Worm (Caenorhabditis elegans): ENCODE results near the gene F10G7.9.
A peak's percentile ranks its signal among the peaks of the same experiment; 100 is the strongest.

The F10G7.9 gene

ce11 chrII:4739984-4740462 is 33.7 kb upstream of the F10G7.9 start, which contains the start of gene eas-1 (continued):
- TF ChIP-seq ceh-88 (GFP tag; IDR thresholded peaks at IDR 0.05), result peak; percentile 57; the same call in 1 of the 2 replicates
- peak; percentile 82 for TF ChIP-seq mep-1 (tag; optimal IDR thresholded peaks at IDR 0.05)
- no peak for TF ChIP-seq nhr-28 (tag; optimal IDR thresholded peaks at IDR 0.05)
- peak; percentile 9 for TF ChIP-seq mef-2 (tag; optimal IDR thresholded peaks at IDR 0.05)
- TF ChIP-seq nhr-76 (tag; optimal IDR thresholded peaks at IDR 0.05), result no peak
- no peak for TF ChIP-seq sptf-1 (tag; optimal IDR thresholded peaks at IDR 0.05)
- peak; percentile 91 for TF ChIP-seq elt-2 (tag; optimal IDR thresholded peaks at IDR 0.05)
- TF ChIP-seq tbx-2 (tag; optimal IDR thresholded peaks at IDR 0.05), result peak; percentile 91
- TF ChIP-seq irx-1 (tag; optimal IDR thresholded peaks at IDR 0.05), result peak; percentile 92
- TF ChIP-seq dpl-1 (GFP tag; optimal IDR thresholded peaks at IDR 0.05), result peak; percentile 92 to 96 (median 95)
- peak; percentile 87 for TF ChIP-seq pax-3 (tag; optimal IDR thresholded peaks at IDR 0.05)
- peak; percentile 26 for TF ChIP-seq nhr-237 (tag; optimal IDR thresholded peaks at IDR 0.05)
- TF ChIP-seq rnt-1 (tag; optimal IDR thresholded peaks at IDR 0.05), result peak; percentile 98
- TF ChIP-seq xbp-1 (tag; optimal IDR thresholded peaks at IDR 0.05), result peak; percentile 97
- TF ChIP-seq dsc-1 (tag; optimal IDR thresholded peaks at IDR 0.05), result peak; percentile 86
- TF ChIP-seq aha-1 (tag; optimal IDR thresholded peaks at IDR 0.05), result no peak
- TF ChIP-seq elt-3 (tag; optimal IDR thresholded peaks at IDR 0.05), result peak in 3 of 6 experiments; percentile 1 to 79 (median 19)
- peak; percentile 75 for TF ChIP-seq unc-86 (tag; optimal IDR thresholded peaks at IDR 0.05)
- TF ChIP-seq ces-1 (GFP tag; optimal IDR thresholded peaks at IDR 0.05), result no peak
- TF ChIP-seq lin-14 (GFP tag; optimal IDR thresholded peaks at IDR 0.05), result peak; percentile 83
- peak; percentile 20 to 88 for TF ChIP-seq mdl-1 (tag; optimal IDR thresholded peaks at IDR 0.05)
- no peak for TF ChIP-seq nhr-84 (tag; optimal IDR thresholded peaks at IDR 0.05)
- TF ChIP-seq fkh-8 (tag; optimal IDR thresholded peaks at IDR 0.05), result peak; percentile 82
- TF ChIP-seq tlp-1 (tag; optimal IDR thresholded peaks at IDR 0.05), result no peak
- TF ChIP-seq zag-1 (tag; optimal IDR thresholded peaks at IDR 0.05), result no peak
- no peak for TF ChIP-seq pag-3 (tag; optimal IDR thresholded peaks at IDR 0.05; ENCODE audit: borderline replicate concordance, insufficient read depth)
- no peak for TF ChIP-seq ceh-63 (GFP tag; optimal IDR thresholded peaks at IDR 0.05)
- peak; percentile 67 for TF ChIP-seq snpc-4 (tag; optimal IDR thresholded peaks at IDR 0.05)
- TF ChIP-seq swsn-7 (tag; optimal IDR thresholded peaks at IDR 0.05), result peak; percentile 79
- no peak for TF ChIP-seq ama-1 (optimal IDR thresholded peaks at IDR 0.05)
- peak; percentile 82 to 87 for TF ChIP-seq lsy-2 (tag; optimal IDR thresholded peaks at IDR 0.05)
- TF ChIP-seq aly-2 (tag; optimal IDR thresholded peaks at IDR 0.05), result no peak
- TF ChIP-seq ceh-82 (tag; optimal IDR thresholded peaks at IDR 0.05), result peak; percentile 62 to 79 (median 78)
- TF ChIP-seq zip-4 (GFP tag; optimal IDR thresholded peaks at IDR 0.05), result peak; percentile 10
- TF ChIP-seq mab-9 (GFP tag; IDR thresholded peaks at IDR 0.05), result peak; percentile 69
- TF ChIP-seq efl-3 (GFP tag; optimal IDR thresholded peaks at IDR 0.05), result peak; percentile 29
- TF ChIP-seq hlh-17 (GFP tag; optimal IDR thresholded peaks at IDR 0.05; ENCODE audit: borderline replicate concordance), result no peak
- peak; percentile 78 for TF ChIP-seq C04F5.9 (tag; optimal IDR thresholded peaks at IDR 0.05)

- TF ChIP-seq grh-1 (GFP tag; IDR thresholded peaks at IDR 0.05), result no peak
- peak; percentile 8 for TF ChIP-seq rnt-1 (tag; optimal IDR thresholded peaks at IDR 0.05)
These were observed 31.1 kb upstream of the F10G7.9 start, which contains the start of gene ctsa-1.1 for ce11 chrII:4737348-4737747. ctsa-1.1 (plus strand) TSS chrII:4737648.

- TF ChIP-seq zip-4 (GFP tag; optimal IDR thresholded peaks at IDR 0.05), result no peak
- peak; percentile 38 for TF ChIP-seq rnt-1 (tag; optimal IDR thresholded peaks at IDR 0.05)
- TF ChIP-seq hlh-17 (GFP tag; optimal IDR thresholded peaks at IDR 0.05; ENCODE audit: borderline replicate concordance), result no peak
- no peak for TF ChIP-seq nhr-28 (tag; optimal IDR thresholded peaks at IDR 0.05)
- no peak for TF ChIP-seq ceh-88 (GFP tag; IDR thresholded peaks at IDR 0.05)
- TF ChIP-seq nhr-47 (tag; optimal IDR thresholded peaks at IDR 0.05), result no peak
- peak; percentile 65 for TF ChIP-seq nhr-71 (tag; optimal IDR thresholded peaks at IDR 0.05)
- peak; percentile 58 for TF ChIP-seq pag-3 (tag; optimal IDR thresholded peaks at IDR 0.05; ENCODE audit: borderline replicate concordance, insufficient read depth)
- no peak for TF ChIP-seq sox-4 (tag; optimal IDR thresholded peaks at IDR 0.05)
- TF ChIP-seq mab-9 (GFP tag; IDR thresholded peaks at IDR 0.05), result no peak
- TF ChIP-seq unc-98 (GFP tag; IDR thresholded peaks at IDR 0.05), result no peak
- TF ChIP-seq dsc-1 (tag; optimal IDR thresholded peaks at IDR 0.05), result no peak
- no peak for TF ChIP-seq ceh-8 (GFP tag; optimal IDR thresholded peaks at IDR 0.05)
- no peak for TF ChIP-seq sptf-1 (tag; optimal IDR thresholded peaks at IDR 0.05)
- TF ChIP-seq C34B4.2 (tag; optimal IDR thresholded peaks at IDR 0.05), result no peak
- no peak for TF ChIP-seq tbx-2 (tag; optimal IDR thresholded peaks at IDR 0.05)
- TF ChIP-seq tlp-1 (tag; optimal IDR thresholded peaks at IDR 0.05), result no peak
- no peak for TF ChIP-seq sup-37 (GFP tag; optimal IDR thresholded peaks at IDR 0.05)
- no peak for TF ChIP-seq pqm-1 (tag; optimal IDR thresholded peaks at IDR 0.05)
- TF ChIP-seq aha-1 (tag; optimal IDR thresholded peaks at IDR 0.05), result no peak
- no peak for TF ChIP-seq vab-15 (tag; optimal IDR thresholded peaks at IDR 0.05)
- no peak for TF ChIP-seq snpc-4 (tag; optimal IDR thresholded peaks at IDR 0.05)
- TF ChIP-seq ces-1 (GFP tag; optimal IDR thresholded peaks at IDR 0.05), result no peak
- TF ChIP-seq ama-1 (optimal IDR thresholded peaks at IDR 0.05), result no peak
These were observed 30.3 kb upstream of the F10G7.9 start for ce11 chrII:4736585-4736984.
